Worm (Caenorhabditis elegans) whole organism, L3 larva: ENCODE data around the gene F47B8.4.

ENCODE experiments used
- R02D3.7 ChIP-seq: fragments of 150-350 bp; optimal IDR thresholded peaks from 2 replicates; lab custom pipeline; 2014; ENCODE audit warnings: missing biosample characterization, missing genetic modification characterization
- ama-1 ChIP-seq: fragments of 150-350 bp; optimal IDR thresholded peaks from 2 replicates; lab custom pipeline; 2018
- ceh-16 ChIP-seq: sonication (generic microtip); optimal IDR thresholded peaks from 2 replicates; lab custom pipeline; 2017; ENCODE audit warnings: missing biosample characterization, missing genetic modification characterization
- ceh-28 ChIP-seq: fragments of 150-350 bp; optimal IDR thresholded peaks from 2 replicates; lab custom pipeline; 2014; ENCODE audit warnings: missing biosample characterization, missing genetic modification reagents, missing genetic modification characterization
- ceh-82 ChIP-seq: fragments of 150-350 bp; optimal IDR thresholded peaks from 2 replicates; lab custom pipeline; 2014; ENCODE audit warnings: missing biosample characterization, missing genetic modification characterization
- ceh-9 ChIP-seq: sonication (generic microtip); optimal IDR thresholded peaks from 2 replicates; lab custom pipeline; 2018; ENCODE audit warnings: missing biosample characterization, missing genetic modification characterization
- daf-12 ChIP-seq: fragments of 150-350 bp; optimal IDR thresholded peaks from 2 replicates; lab custom pipeline; 2014; ENCODE audit warnings: missing biosample characterization, missing genetic modification reagents, missing genetic modification characterization
- egl-27 ChIP-seq: sonication (generic microtip); optimal IDR thresholded peaks from 4 replicates; lab custom pipeline; 2017; ENCODE audit warnings: missing biosample characterization, missing genetic modification reagents, missing genetic modification characterization
- egl-5 ChIP-seq: fragments of 150-350 bp; optimal IDR thresholded peaks from 2 replicates; lab custom pipeline; 2017; ENCODE audit warnings: missing biosample characterization, missing genetic modification reagents, missing genetic modification characterization, inconsistent platforms
- elt-1 ChIP-seq: fragments of 150-350 bp; optimal IDR thresholded peaks from 2 replicates; lab custom pipeline; 2014; ENCODE audit warnings: missing biosample characterization, missing genetic modification characterization
- elt-2 ChIP-seq: sonication (generic microtip); optimal IDR thresholded peaks from 2 replicates; lab custom pipeline; 2016; ENCODE audit warnings: missing genetic modification reagents, mild to moderate bottlenecking, missing genetic modification characterization, missing compliant biosample characterization
- elt-3 ChIP-seq, 3 experiments: fragments of 150-350 bp in 1 of 3; sonication (generic microtip) in 2 of 3; optimal IDR thresholded peaks; 2 replicates in 2 of 3; 4 replicates in 1 of 3; lab custom pipeline; 2014 to 2017; ENCODE audit warnings: missing biosample characterization in 3 of 3, missing genetic modification characterization in 3 of 3
- eor-1 ChIP-seq, 2 experiments: fragments of 150-350 bp; optimal IDR thresholded peaks; 2 replicates each; lab custom pipeline; 2014 to 2018; ENCODE audit warnings: missing biosample characterization in 2 of 2, missing genetic modification characterization in 2 of 2
- fkh-10 ChIP-seq: sonication (generic microtip); optimal IDR thresholded peaks from 2 replicates; lab custom pipeline; 2017; ENCODE audit warnings: missing biosample characterization, missing genetic modification reagents, missing genetic modification characterization
- fkh-2 ChIP-seq: fragments of 150-350 bp; optimal IDR thresholded peaks from 2 replicates; lab custom pipeline; 2014; ENCODE audit warnings: missing biosample characterization, missing genetic modification reagents, missing genetic modification characterization
- fos-1 ChIP-seq: fragments of 150-350 bp; optimal IDR thresholded peaks from 2 replicates; lab custom pipeline; 2014; ENCODE audit warnings: missing biosample characterization, missing genetic modification characterization
- hmg-11 ChIP-seq: sonication (generic microtip); optimal IDR thresholded peaks from 2 replicates; lab custom pipeline; 2016; ENCODE audit warnings: missing genetic modification characterization, missing compliant biosample characterization
- jun-1 ChIP-seq: fragments of 150-350 bp; optimal IDR thresholded peaks from 2 replicates; lab custom pipeline; 2014; ENCODE audit warnings: missing biosample characterization, missing genetic modification reagents, missing genetic modification characterization
- lin-15B ChIP-seq: fragments of 150-350 bp; optimal IDR thresholded peaks from 2 replicates; lab custom pipeline; 2014; ENCODE audit warnings: missing biosample characterization, missing genetic modification characterization
- lsy-12 ChIP-seq: sonication (generic microtip); optimal IDR thresholded peaks from 2 replicates; lab custom pipeline; 2016; ENCODE audit warnings: mild to moderate bottlenecking, missing genetic modification characterization, missing compliant biosample characterization
- mdl-1 ChIP-seq: fragments of 150-350 bp; optimal IDR thresholded peaks from 2 replicates; lab custom pipeline; 2014; ENCODE audit warnings: missing biosample characterization, missing genetic modification characterization
- mml-1 ChIP-seq: fragments of 150-350 bp; sonication (generic microtip); optimal IDR thresholded peaks from 3 replicates; lab custom pipeline; 2014; ENCODE audit warnings: missing biosample characterization, missing genetic modification characterization
- nfya-1 ChIP-seq: sonication (generic microtip); optimal IDR thresholded peaks from 2 replicates; lab custom pipeline; 2017; ENCODE audit warnings: missing genetic modification characterization, mild to moderate bottlenecking, missing compliant biosample characterization, antibody characterized with exemption, moderate library complexity; ENCODE audit not compliant: insufficient read depth
- nhr-23 ChIP-seq: fragments of 150-350 bp; optimal IDR thresholded peaks from 2 replicates; lab custom pipeline; 2014; ENCODE audit warnings: missing biosample characterization, missing genetic modification reagents, missing genetic modification characterization
- nhr-25 ChIP-seq: sonication (generic microtip); optimal IDR thresholded peaks from 2 replicates; lab custom pipeline; 2017; ENCODE audit warnings: missing biosample characterization, missing genetic modification characterization
- nhr-28 ChIP-seq: fragments of 150-350 bp; optimal IDR thresholded peaks from 2 replicates; lab custom pipeline; 2014; ENCODE audit warnings: missing biosample characterization, missing genetic modification characterization
- nhr-43 ChIP-seq: sonication (generic microtip); optimal IDR thresholded peaks from 2 replicates; lab custom pipeline; 2016; ENCODE audit warnings: mild to moderate bottlenecking, missing genetic modification characterization, missing compliant biosample characterization; ENCODE audit not compliant: poor library complexity, severe bottlenecking
- nhr-67 ChIP-seq: fragments of 150-350 bp; optimal IDR thresholded peaks from 2 replicates; lab custom pipeline; 2014; ENCODE audit warnings: missing biosample characterization, missing genetic modification characterization
- nhr-76 ChIP-seq: fragments of 150-350 bp; sonication (generic microtip); optimal IDR thresholded peaks from 5 replicates; lab custom pipeline; 2014; ENCODE audit warnings: missing biosample characterization, missing genetic modification characterization
- nhr-77 ChIP-seq: fragments of 150-350 bp; optimal IDR thresholded peaks from 2 replicates; lab custom pipeline; 2014; ENCODE audit warnings: missing biosample characterization, missing genetic modification characterization
- pha-4 ChIP-seq: fragments of 150-350 bp; optimal IDR thresholded peaks from 2 replicates; lab custom pipeline; 2014; ENCODE audit warnings: missing biosample characterization, missing genetic modification reagents, missing genetic modification characterization
- skn-1 ChIP-seq: fragments of 150-350 bp; optimal IDR thresholded peaks from 2 replicates; lab custom pipeline; 2014; ENCODE audit warnings: missing biosample characterization, missing genetic modification characterization
- snpc-4 ChIP-seq: fragments of 150-350 bp; optimal IDR thresholded peaks from 2 replicates; lab custom pipeline; 2014; ENCODE audit warnings: missing biosample characterization, missing genetic modification characterization
- tbx-2 ChIP-seq: sonication (generic microtip); optimal IDR thresholded peaks from 2 replicates; lab custom pipeline; 2016; ENCODE audit warnings: mild to moderate bottlenecking, missing genetic modification characterization, missing compliant biosample characterization
- unc-39 ChIP-seq: sonication (generic microtip); optimal IDR thresholded peaks from 4 replicates; lab custom pipeline; 2017; ENCODE audit warnings: missing biosample characterization, missing genetic modification characterization
- unc-62 ChIP-seq: fragments of 150-350 bp; sonication (generic microtip); optimal IDR thresholded peaks from 4 replicates; lab custom pipeline; 2014; ENCODE audit warnings: missing biosample characterization, missing genetic modification reagents, missing genetic modification characterization
- zag-1 ChIP-seq: fragments of 150-350 bp; optimal IDR thresholded peaks from 2 replicates; lab custom pipeline; 2014; ENCODE audit warnings: missing biosample characterization, missing genetic modification characterization
- ztf-4 ChIP-seq: fragments of 150-350 bp; optimal IDR thresholded peaks from 2 replicates; lab custom pipeline; 2014; ENCODE audit warnings: missing biosample characterization, missing genetic modification characterization

The F47B8.4 gene

ce11 chrV:14328806-14329205 is 4.3 kb upstream of the F47B8.4 start, which contains the start of gene pepm-1:
pepm-1 (plus strand) TSS chrV:14329106.
- TF ChIP-seq pha-4 (tag; lab: Kevin White, UChicago) = no peak
- TF ChIP-seq mdl-1 (tag; lab: Kevin White, UChicago) = no peak
- no peak for TF ChIP-seq nhr-76 (tag; lab: Kevin White, UChicago)
- TF ChIP-seq skn-1 (tag; lab: Kevin White, UChicago) = no peak
- no peak for TF ChIP-seq elt-3 (tag; optimal IDR thresholded peaks at IDR 0.05; lab: Kevin White, UChicago)
- no peak for TF ChIP-seq unc-39 (tag; lab: Kevin White, UChicago)
- TF ChIP-seq ceh-82 = no peak
- no peak for TF ChIP-seq elt-1 (tag; lab: Kevin White, UChicago)
- no peak for TF ChIP-seq fkh-2
- TF ChIP-seq fkh-10 (GFP tag; lab: Kevin White, UChicago) = no peak
- TF ChIP-seq jun-1 (tag; lab: Kevin White, UChicago) = no peak
- TF ChIP-seq lin-15B (tag; lab: Kevin White, UChicago) = no peak
- no peak for TF ChIP-seq egl-5 (tag; lab: Kevin White, UChicago)
- no peak for TF ChIP-seq ceh-28 (tag; lab: Kevin White, UChicago)

ce11 chrV:14327776-14328175 is 3.3 kb upstream of the F47B8.4 start, which contains the start of gene F47B8.5:
F47B8.5 (minus strand) TSS chrV:14327876.
- TF ChIP-seq unc-62 (no peak), mdl-1 (tag; lab: Kevin White, UChicago) (no peak), egl-5 (tag; lab: Kevin White, UChicago) (no peak), ztf-4 (tag; lab: Kevin White, UChicago) (no peak), elt-1 (tag; lab: Kevin White, UChicago) (no peak), mml-1 (no peak), elt-2 (tag; lab: Kevin White, UChicago) (no peak), zag-1 (tag; lab: Kevin White, UChicago) (no peak), fkh-10 (GFP tag; lab: Kevin White, UChicago) (no peak)
- TF ChIP-seq, all 47 proteins: peak for 0

- TF ChIP-seq lin-15B (tag; lab: Kevin White, UChicago) (peak; percentile 15), fkh-10 (GFP tag; lab: Kevin White, UChicago) (no peak), nhr-67 (tag; lab: Kevin White, UChicago) (no peak), skn-1 (tag; lab: Kevin White, UChicago) (peak; percentile 14), ztf-4 (tag; lab: Kevin White, UChicago) (no peak), nhr-43 (tag; lab: Kevin White, UChicago) (no peak), hmg-11 (tag; lab: Kevin White, UChicago) (peak; percentile 43), pha-4 (tag; lab: Kevin White, UChicago) (peak; percentile 63), R02D3.7 (tag; lab: Kevin White, UChicago) (no peak), nhr-25 (tag; lab: Kevin White, UChicago) (peak; percentile 45), nhr-23 (tag; lab: Kevin White, UChicago) (peak; percentile 6), nhr-28 (tag; lab: Kevin White, UChicago) (no peak), nfya-1 (tag; lab: Kevin White, UChicago) (peak; percentile 69), ceh-9 (no peak), snpc-4 (tag; lab: Kevin White, UChicago) (peak; percentile 17), eor-1 (tag; optimal IDR thresholded peaks at IDR 0.05; lab: Kevin White, UChicago) (no peak), fos-1 (tag; lab: Kevin White, UChicago) (no peak), ama-1 (lab: Kevin White, UChicago) (peak; percentile 5), egl-27 (tag; lab: Kevin White, UChicago) (no peak), egl-5 (tag; lab: Kevin White, UChicago) (peak; percentile 27), nhr-77 (no peak)
- TF ChIP-seq, all 47 proteins: peak for 10
These were observed 1.7 kb downstream of the F47B8.4 start, which contains the start of gene F47B8.3 for ce11 chrV:14322743-14323142. F47B8.3 (minus strand) TSS chrV:14323003.

ce11 chrV:14320730-14321319 is 3.6 kb downstream of the F47B8.4 start:
- TF ChIP-seq hmg-11 (tag; lab: Kevin White, UChicago) = no peak
- no peak for TF ChIP-seq unc-62
- no peak for TF ChIP-seq daf-12
- TF ChIP-seq ceh-16 = no peak
- no peak for TF ChIP-seq nhr-23 (tag; lab: Kevin White, UChicago)
- no peak for TF ChIP-seq unc-39 (tag; lab: Kevin White, UChicago)
- TF ChIP-seq nfya-1 (tag; lab: Kevin White, UChicago) = no peak
- TF ChIP-seq egl-27 (tag; lab: Kevin White, UChicago) = no peak
- TF ChIP-seq elt-2 (tag; lab: Kevin White, UChicago) = no peak
- no peak for TF ChIP-seq lsy-12 (tag; lab: Kevin White, UChicago)
- no peak for TF ChIP-seq lin-15B (tag; lab: Kevin White, UChicago)
- no peak for TF ChIP-seq fkh-10 (GFP tag; lab: Kevin White, UChicago)
- no peak for TF ChIP-seq tbx-2 (tag; lab: Kevin White, UChicago)
- no peak for TF ChIP-seq egl-5 (tag; lab: Kevin White, UChicago)
- no peak for TF ChIP-seq ztf-4 (tag; lab: Kevin White, UChicago)
- no peak for TF ChIP-seq ceh-28 (tag; lab: Kevin White, UChicago)
